Fruit fly (Drosophila melanogaster): Measurements from ENCODE around the gene flip.

dm6 chr3R:4282207-4282606 lies 4.5 kb upstream of the flip start:
- TF ChIP-seq CTCF (optimal IDR thresholded peaks at IDR 0.05) (no peak), CG8478 (optimal IDR thresholded peaks at IDR 0.05) (no peak)
